Fruit fly (Drosophila melanogaster) whole organism, embryonic: ENCODE measurements around the gene CG34135.
A peak's percentile ranks its signal among the peaks of the same experiment; 100 is the strongest.

Source experiments
- CG10959 ChIP-seq: fragments of 200-800 bp; sonication (Bioruptor generic); IDR thresholded peaks from 2 replicates; pipeline ENCODE4 v1.3.6; 2022; ENCODE audit warnings: missing biosample characterization, missing genetic modification characterization
- CG10979 ChIP-seq: fragments of 200-800 bp; sonication (Bioruptor generic); optimal IDR thresholded peaks from 2 replicates; lab custom pipeline; 2018; ENCODE audit warnings: missing biosample characterization, mild to moderate bottlenecking, missing genetic modification characterization, moderate library complexity
- CG13775 ChIP-seq: fragments of 200-800 bp; sonication (Bioruptor generic); optimal IDR thresholded peaks from 3 replicates; lab custom pipeline; 2017; ENCODE audit warnings: missing biosample characterization, mild to moderate bottlenecking, missing genetic modification characterization
- CG14050 ChIP-seq: fragments of 200-800 bp; sonication (Bioruptor generic); IDR thresholded peaks from 3 replicates; pipeline ENCODE4 v1.3.6; 2022; ENCODE audit warnings: missing biosample characterization, missing genetic modification characterization
- CG15011 ChIP-seq: fragments of 200-800 bp; sonication (Bioruptor generic); optimal IDR thresholded peaks from 3 replicates; lab custom pipeline; 2018; ENCODE audit warnings: missing biosample characterization, mild to moderate bottlenecking, missing genetic modification characterization
- CG1602 ChIP-seq: fragments of 200-800 bp; sonication (Bioruptor generic); optimal IDR thresholded peaks from 3 replicates; lab custom pipeline; 2016; ENCODE audit warnings: missing biosample characterization, missing genetic modification characterization
- CG17328 ChIP-seq: fragments of 200-800 bp; sonication (Bioruptor generic); IDR thresholded peaks from 2 replicates; pipeline ENCODE4 v1.3.6; 2022; ENCODE audit warnings: missing biosample characterization, missing genetic modification characterization
- CG2678 ChIP-seq: fragments of 200-800 bp; sonication (Bioruptor generic); optimal IDR thresholded peaks from 3 replicates; lab custom pipeline; 2019; ENCODE audit warnings: missing biosample characterization, mild to moderate bottlenecking, missing genetic modification characterization, moderate library complexity
- CG2875 ChIP-seq: fragments of 200-800 bp; sonication (Bioruptor generic); optimal IDR thresholded peaks from 2 replicates; lab custom pipeline; 2017; ENCODE audit warnings: missing biosample characterization, mild to moderate bottlenecking, missing genetic modification characterization, missing genetic modification reagents
- CG3163 ChIP-seq: fragments of 200-800 bp; sonication (Bioruptor generic); optimal IDR thresholded peaks from 3 replicates; lab custom pipeline; 2016; ENCODE audit warnings: missing biosample characterization, missing genetic modification characterization
- CG3838 ChIP-seq: fragments of 200-800 bp; sonication (Bioruptor generic); optimal IDR thresholded peaks from 3 replicates; lab custom pipeline; 2016; ENCODE audit warnings: missing biosample characterization, missing genetic modification characterization
- CG42726 ChIP-seq: fragments of 200-800 bp; sonication (Bioruptor generic); IDR thresholded peaks from 2 replicates; pipeline ENCODE4 v1.3.6; 2022; ENCODE audit warnings: missing biosample characterization, missing genetic modification characterization; ENCODE audit not compliant: partially characterized antibody
- CG4707 ChIP-seq: fragments of 200-800 bp; sonication (Bioruptor generic); optimal IDR thresholded peaks from 2 replicates; lab custom pipeline; 2018; ENCODE audit warnings: missing biosample characterization, mild to moderate bottlenecking, missing genetic modification characterization, moderate library complexity
- CG5953 ChIP-seq: fragments of 200-800 bp; sonication (Bioruptor generic); IDR thresholded peaks from 2 replicates; pipeline ENCODE4 v1.3.6; 2022; ENCODE audit warnings: missing biosample characterization, missing genetic modification characterization
- CG7271 ChIP-seq: fragments of 200-800 bp; sonication (Bioruptor generic); optimal IDR thresholded peaks from 2 replicates; lab custom pipeline; 2018; ENCODE audit warnings: missing biosample characterization, mild to moderate bottlenecking, missing genetic modification characterization, moderate library complexity
- CG7839 ChIP-seq: fragments of 200-800 bp; sonication (Bioruptor generic); optimal IDR thresholded peaks from 3 replicates; lab custom pipeline; 2018; ENCODE audit warnings: missing biosample characterization, mild to moderate bottlenecking, missing genetic modification characterization, moderate library complexity
- CG8281 ChIP-seq: fragments of 200-800 bp; sonication (Bioruptor generic); optimal IDR thresholded peaks from 2 replicates; lab custom pipeline; 2018; ENCODE audit warnings: missing biosample characterization, mild to moderate bottlenecking, missing genetic modification characterization, moderate library complexity
- CG8388 ChIP-seq: fragments of 200-800 bp; sonication (Bioruptor generic); optimal IDR thresholded peaks from 2 replicates; lab custom pipeline; 2019; ENCODE audit warnings: missing biosample characterization, mild to moderate bottlenecking, missing genetic modification characterization, moderate library complexity
- CG8478 ChIP-seq: fragments of >200 bp; optimal IDR thresholded peaks from 2 replicates; lab custom pipeline; 2018
- CG9437 ChIP-seq: fragments of 200-800 bp; sonication (Bioruptor generic); optimal IDR thresholded peaks from 2 replicates; lab custom pipeline; 2018; ENCODE audit warnings: missing biosample characterization, mild to moderate bottlenecking, missing genetic modification characterization
- Dbx ChIP-seq: fragments of 200-800 bp; sonication (Bioruptor generic); IDR thresholded peaks from 3 replicates; pipeline ENCODE4 v1.3.6; 2022; ENCODE audit warnings: missing biosample characterization, missing genetic modification characterization
- Dip2 ChIP-seq: fragments of 200-800 bp; sonication (Bioruptor generic); IDR thresholded peaks from 2 replicates; pipeline ENCODE4 v1.3.6; 2022; ENCODE audit warnings: missing biosample characterization, missing genetic modification characterization
- Dll ChIP-seq: fragments of 200-800 bp; sonication (Bioruptor generic); IDR thresholded peaks from 4 replicates; pipeline ENCODE4 v1.3.6; 2022; ENCODE audit warnings: missing biosample characterization, missing genetic modification characterization; ENCODE audit not compliant: partially characterized antibody
- E2f1 ChIP-seq: fragments of 200-800 bp; sonication (Bioruptor generic); IDR thresholded peaks from 2 replicates; pipeline ENCODE4 v1.3.6; 2022; ENCODE audit warnings: missing biosample characterization, missing genetic modification characterization
- GATAe ChIP-seq: fragments of 200-800 bp; sonication (Bioruptor generic); conservative IDR thresholded peaks from 2 replicates; pipeline ENCODE4 v1.3.6; 2022; ENCODE audit warnings: missing biosample characterization, missing genetic modification characterization
- Gug ChIP-seq: fragments of 200-800 bp; sonication (Bioruptor generic); IDR thresholded peaks from 4 replicates; pipeline ENCODE4 v1.3.6; 2022; ENCODE audit warnings: missing biosample characterization, missing genetic modification characterization
- Med ChIP-seq: fragments of 200-800 bp; sonication (Bioruptor generic); peaks from one replicate; lab custom pipeline; 2016; ENCODE audit warnings: missing biosample characterization, missing genetic modification characterization, mild to moderate bottlenecking, inconsistent platforms, moderate library complexity
- Neu2 ChIP-seq: fragments of 200-800 bp; sonication (Bioruptor generic); optimal IDR thresholded peaks from 3 replicates; lab custom pipeline; 2016; ENCODE audit warnings: missing biosample characterization, missing genetic modification characterization, borderline replicate concordance
- Nf-YC ChIP-seq: fragments of 200-800 bp; optimal IDR thresholded peaks from 3 replicates; lab custom pipeline; 2019; ENCODE audit warnings: missing biosample characterization, mild to moderate bottlenecking, missing genetic modification characterization, moderate library complexity
- Rfx ChIP-seq: fragments of 200-800 bp; sonication (Bioruptor generic); IDR thresholded peaks from 2 replicates; pipeline ENCODE4 v1.3.6; 2022; ENCODE audit warnings: missing biosample characterization, missing genetic modification characterization
- bigmax ChIP-seq: fragments of 200-800 bp; sonication (Bioruptor generic); optimal IDR thresholded peaks from 2 replicates; lab custom pipeline; 2018; ENCODE audit warnings: missing biosample characterization, mild to moderate bottlenecking, missing genetic modification characterization
- cato ChIP-seq: fragments of 200-800 bp; sonication (Bioruptor generic); optimal IDR thresholded peaks from 2 replicates; lab custom pipeline; 2016; ENCODE audit warnings: missing biosample characterization, missing genetic modification characterization, borderline replicate concordance
- crp ChIP-seq, 2 experiments: fragments of 200-800 bp; sonication (Bioruptor generic); optimal IDR thresholded peaks; 2 replicates in 1 of 2; 3 replicates in 1 of 2; lab custom pipeline; 2017; ENCODE audit warnings: missing biosample characterization in 2 of 2, missing genetic modification characterization in 2 of 2, mild to moderate bottlenecking in 1 of 2, moderate library complexity in 1 of 2
- gcm ChIP-seq: fragments of 200-800 bp; sonication (Bioruptor generic); optimal IDR thresholded peaks from 2 replicates; lab custom pipeline; 2019; ENCODE audit warnings: missing biosample characterization, mild to moderate bottlenecking, missing genetic modification characterization, moderate library complexity
- grn ChIP-seq: fragments of 200-800 bp; sonication (Bioruptor generic); optimal IDR thresholded peaks from 3 replicates; lab custom pipeline; 2017; ENCODE audit warnings: missing biosample characterization, missing genetic modification characterization
- hb ChIP-seq: fragments of 200-800 bp; sonication (Bioruptor generic); IDR thresholded peaks from 3 replicates; pipeline ENCODE4 v1.3.6; 2022; ENCODE audit warnings: missing biosample characterization, missing genetic modification characterization; ENCODE audit not compliant: partially characterized antibody
- ind ChIP-seq: fragments of 200-800 bp; sonication (Bioruptor generic); optimal IDR thresholded peaks from 3 replicates; lab custom pipeline; 2016; ENCODE audit warnings: missing biosample characterization, missing genetic modification characterization
- jumu ChIP-seq: fragments of 200-800 bp; sonication (Bioruptor generic); optimal IDR thresholded peaks from 3 replicates; lab custom pipeline; 2016; ENCODE audit warnings: missing biosample characterization, missing genetic modification characterization
- luna ChIP-seq: fragments of 200-800 bp; sonication (Bioruptor generic); optimal IDR thresholded peaks from 2 replicates; lab custom pipeline; 2016; ENCODE audit warnings: missing biosample characterization, missing genetic modification characterization
- nau ChIP-seq: fragments of 200-800 bp; sonication (Bioruptor generic); optimal IDR thresholded peaks from 3 replicates; lab custom pipeline; 2017; ENCODE audit warnings: missing biosample characterization, mild to moderate bottlenecking, missing genetic modification characterization, missing genetic modification reagents
- ranshi ChIP-seq: fragments of 200-800 bp; sonication (Bioruptor generic); IDR thresholded peaks from 2 replicates; pipeline ENCODE4 v1.3.6; 2022; ENCODE audit warnings: missing biosample characterization, missing genetic modification characterization
- repo ChIP-seq: fragments of 200-800 bp; sonication (Bioruptor generic); optimal IDR thresholded peaks from 2 replicates; lab custom pipeline; 2016; ENCODE audit warnings: missing biosample characterization, missing genetic modification characterization
- sd ChIP-seq: fragments of 200-800 bp; sonication (Bioruptor generic); optimal IDR thresholded peaks from 3 replicates; lab custom pipeline; 2018; ENCODE audit warnings: missing biosample characterization, mild to moderate bottlenecking, missing genetic modification characterization, moderate library complexity
- sens-2 ChIP-seq: fragments of 200-800 bp; sonication (Bioruptor generic); IDR thresholded peaks from 2 replicates; pipeline ENCODE4 v1.3.6; 2022; ENCODE audit warnings: missing biosample characterization, missing genetic modification characterization
- shn ChIP-seq: fragments of 200-800 bp; sonication (Bioruptor generic); optimal IDR thresholded peaks from 3 replicates; lab custom pipeline; 2016; ENCODE audit warnings: missing biosample characterization, missing genetic modification characterization
- sob ChIP-seq: fragments of 200-800 bp; sonication (Bioruptor generic); IDR thresholded peaks from 2 replicates; pipeline ENCODE4 v1.3.6; 2022; ENCODE audit warnings: missing biosample characterization, missing genetic modification characterization
- sqz ChIP-seq: fragments of 200-800 bp; sonication (Bioruptor generic); optimal IDR thresholded peaks from 3 replicates; lab custom pipeline; 2018; ENCODE audit warnings: missing biosample characterization, mild to moderate bottlenecking, missing genetic modification characterization
- ssp ChIP-seq: fragments of 200-800 bp; sonication (Bioruptor generic); IDR thresholded peaks from 2 replicates; pipeline ENCODE4 v1.3.6; 2022; ENCODE audit warnings: missing biosample characterization, missing genetic modification characterization
- stwl ChIP-seq: fragments of 200-800 bp; sonication (Bioruptor generic); optimal IDR thresholded peaks from 3 replicates; lab custom pipeline; 2018; ENCODE audit warnings: missing biosample characterization, mild to moderate bottlenecking, missing genetic modification characterization, moderate library complexity
- unpg ChIP-seq: fragments of 200-800 bp; sonication (Bioruptor generic); optimal IDR thresholded peaks from 3 replicates; lab custom pipeline; 2018; ENCODE audit warnings: missing biosample characterization, mild to moderate bottlenecking, missing genetic modification characterization, moderate library complexity

CG34135 gene

dm6 chr3R:8812342-8812966, 44.5 kb upstream of the CG34135 start (continued):
- TF ChIP-seq nau (GFP tag; lab: Kevin White, UChicago) (peak; percentile 43), grn (GFP tag; lab: Kevin White, UChicago) (peak; percentile 50), crp (GFP tag; optimal IDR thresholded peaks at IDR 0.05; lab: Kevin White, UChicago) (no peak), sob (peak; percentile 33; the same call in 1 of the 2 replicates), jumu (peak; percentile 12), CG8388 (GFP tag; lab: Kevin White, UChicago) (peak; percentile 16), ranshi (0 out of 2 replicates have a peak, but pooled peaks have one; percentile 33), hb (GFP tag; lab: Robert Waterston, UW) (no peak), Gug (GFP tag; lab: Robert Waterston, UW) (peak; percentile 39; the same call in 2 of the 4 replicates), CG15011 (GFP tag; lab: Kevin White, UChicago) (no peak), CG14050 (GFP tag; lab: Robert Waterston, UW) (peak; percentile 18; the same call in 1 of the 3 replicates), Med (GFP tag; lab: Kevin White, UChicago) (peak; percentile 87), CG10979 (tag; lab: Kevin White, UChicago) (peak; percentile 63), ssp (no peak), Dbx (GFP tag; lab: Robert Waterston, UW) (0 out of 3 replicates have a peak, but pooled peaks have one; percentile 54), CG9437 (GFP tag; lab: Kevin White, UChicago) (no peak), luna (no peak), sqz (GFP tag; lab: Kevin White, UChicago) (peak; percentile 93), Neu2 (GFP tag; lab: Kevin White, UChicago) (no peak), Dll (GFP tag; lab: Robert Waterston, UW) (no peak), CG7839 (peak; percentile 53), sd (tag; lab: Kevin White, UChicago) (no peak), E2f1 (GFP tag; lab: Robert Waterston, UW) (peak; percentile 49; the same call in 1 of the 2 replicates), gcm (GFP tag; lab: Kevin White, UChicago) (peak; percentile 52), CG17328 (GFP tag; lab: Robert Waterston, UW) (no peak), CG4707 (GFP tag; lab: Kevin White, UChicago) (peak; percentile 51), stwl (tag; lab: Kevin White, UChicago) (no peak), CG8281 (tag; lab: Kevin White, UChicago) (no peak), repo (GFP tag; lab: Kevin White, UChicago) (no peak), CG3163 (GFP tag; lab: Kevin White, UChicago) (no peak), CG1602 (GFP tag; lab: Kevin White, UChicago) (no peak), CG42726 (no peak), CG2875 (GFP tag; lab: Kevin White, UChicago) (no peak), shn (peak; percentile 41), unpg (peak; percentile 40), CG13775 (GFP tag; lab: Kevin White, UChicago) (no peak), ind (peak; percentile 46), GATAe (GFP tag; lab: Robert Waterston, UW) (no peak), CG10959 (GFP tag; lab: Robert Waterston, UW) (peak; percentile 17; the same call in 1 of the 2 replicates), Nf-YC (tag; lab: Kevin White, UChicago) (peak; percentile 10), Dip2 (GFP tag; lab: Robert Waterston, UW) (no peak), cato (GFP tag; lab: Kevin White, UChicago) (no peak), sens-2 (no peak), CG5953 (GFP tag; lab: Robert Waterston, UW) (no peak), CG3838 (GFP tag; lab: Kevin White, UChicago) (no peak), CG7271 (tag; lab: Kevin White, UChicago) (no peak), Rfx (GFP tag; lab: Robert Waterston, UW) (peak; percentile 71; the same call in 1 of the 2 replicates), CG8478 (lab: Kevin White, UChicago) (no peak), bigmax (GFP tag; lab: Kevin White, UChicago) (no peak), CG2678 (tag; lab: Kevin White, UChicago) (peak; percentile 14)
